Worm (Caenorhabditis elegans) whole organism, L2 larva: ENCODE results near the gene ZK643.6.

Experiments used
- ama-1 ChIP-seq: fragments of 150-350 bp; optimal IDR thresholded peaks from 2 replicates; lab custom pipeline; 2018; ENCODE audit warnings: inconsistent platforms
- blmp-1 ChIP-seq: sonication (generic microtip); optimal IDR thresholded peaks from 2 replicates; lab custom pipeline; 2017; ENCODE audit warnings: missing genetic modification characterization, mild to moderate bottlenecking, missing compliant biosample characterization, antibody characterized with exemption, moderate library complexity; ENCODE audit not compliant: insufficient read depth
- ceh-16 ChIP-seq: fragments of 150-350 bp; optimal IDR thresholded peaks from 2 replicates; lab custom pipeline; 2014; ENCODE audit warnings: missing biosample characterization, missing genetic modification characterization
- ceh-82 ChIP-seq: fragments of 150-350 bp; optimal IDR thresholded peaks from 2 replicates; lab custom pipeline; 2014; ENCODE audit warnings: missing biosample characterization, missing genetic modification characterization
- crh-2 ChIP-seq: sonication (generic microtip); optimal IDR thresholded peaks from 2 replicates; lab custom pipeline; 2017; ENCODE audit warnings: missing biosample characterization, missing genetic modification characterization
- egl-27 ChIP-seq: sonication (generic microtip); optimal IDR thresholded peaks from 3 replicates; lab custom pipeline; 2017; ENCODE audit warnings: missing biosample characterization, missing genetic modification reagents, missing genetic modification characterization
- elt-1 ChIP-seq: fragments of 150-350 bp; optimal IDR thresholded peaks from 2 replicates; lab custom pipeline; 2014; ENCODE audit warnings: missing biosample characterization, missing genetic modification characterization
- elt-3 ChIP-seq: sonication (generic microtip); optimal IDR thresholded peaks from 2 replicates; lab custom pipeline; 2017; ENCODE audit warnings: missing biosample characterization, missing genetic modification characterization
- gmeb-1 ChIP-seq: fragments of 150-350 bp; optimal IDR thresholded peaks from 2 replicates; lab custom pipeline; 2014; ENCODE audit warnings: missing biosample characterization, missing genetic modification characterization
- lin-39 ChIP-seq: fragments of 150-350 bp; optimal IDR thresholded peaks from 2 replicates; lab custom pipeline; 2014; ENCODE audit warnings: missing biosample characterization, missing genetic modification reagents, missing genetic modification characterization
- lsy-2 ChIP-seq, 2 experiments: fragments of 150-350 bp in 1 of 2; sonication (generic microtip) in 1 of 2; optimal IDR thresholded peaks; 2 replicates each; lab custom pipeline; 2014 to 2017; ENCODE audit warnings: missing biosample characterization in 2 of 2, missing genetic modification characterization in 2 of 2
- mab-5 ChIP-seq: fragments of 150-350 bp; optimal IDR thresholded peaks from 2 replicates; lab custom pipeline; 2014; ENCODE audit warnings: missing biosample characterization, missing genetic modification characterization
- nhr-10 ChIP-seq: sonication (generic microtip); optimal IDR thresholded peaks from 2 replicates; lab custom pipeline; 2017; ENCODE audit warnings: missing biosample characterization, missing genetic modification characterization
- nhr-11 ChIP-seq: fragments of 150-350 bp; optimal IDR thresholded peaks from 2 replicates; lab custom pipeline; 2014; ENCODE audit warnings: missing biosample characterization, missing genetic modification characterization
- nhr-129 ChIP-seq: fragments of 150-350 bp; optimal IDR thresholded peaks from 2 replicates; lab custom pipeline; 2014; ENCODE audit warnings: missing biosample characterization, missing genetic modification characterization
- nhr-21 ChIP-seq: fragments of 150-350 bp; optimal IDR thresholded peaks from 2 replicates; lab custom pipeline; 2014; ENCODE audit warnings: missing biosample characterization, missing genetic modification characterization
- nhr-23 ChIP-seq: fragments of 150-350 bp; optimal IDR thresholded peaks from 2 replicates; lab custom pipeline; 2014; ENCODE audit warnings: missing biosample characterization, missing genetic modification reagents, missing genetic modification characterization
- nhr-237 ChIP-seq: fragments of 150-350 bp; optimal IDR thresholded peaks from 2 replicates; lab custom pipeline; 2014; ENCODE audit warnings: missing biosample characterization, missing genetic modification characterization
- peb-1 ChIP-seq: fragments of 150-350 bp; optimal IDR thresholded peaks from 2 replicates; lab custom pipeline; 2014; ENCODE audit warnings: missing biosample characterization, missing genetic modification characterization
- sem-4 ChIP-seq: fragments of 150-350 bp; optimal IDR thresholded peaks from 2 replicates; lab custom pipeline; 2014; ENCODE audit warnings: missing biosample characterization, missing genetic modification reagents, missing genetic modification characterization
- skn-1 ChIP-seq: sonication (generic microtip); optimal IDR thresholded peaks from 2 replicates; lab custom pipeline; 2017; ENCODE audit warnings: missing biosample characterization, missing genetic modification characterization
- zag-1 ChIP-seq: fragments of 150-350 bp; optimal IDR thresholded peaks from 2 replicates; lab custom pipeline; 2014; ENCODE audit warnings: missing biosample characterization, missing genetic modification characterization
- ztf-1 ChIP-seq: fragments of 200-800 bp; sonication (Bioruptor generic); conservative IDR thresholded peaks from 2 replicates; pipeline ENCODE4 v1.3.6; 2022; ENCODE audit warnings: missing genetic modification characterization, missing compliant biosample characterization

ZK643.6 gene

ce11 chrIII:8917879-8918381 is 42.6 kb downstream of the ZK643.6 start, which contains the start of gene cdc-25.3:
TSS of gene cdc-25.3 (minus strand) at chrIII:8917929.
- no peak for TF ChIP-seq gmeb-1 (tag; lab: Kevin White, UChicago)
- TF ChIP-seq crh-2 (tag; lab: Kevin White, UChicago) = no peak
- no peak for TF ChIP-seq lsy-2 (tag; optimal IDR thresholded peaks at IDR 0.05; lab: Kevin White, UChicago)
- no peak for TF ChIP-seq sem-4 (tag; lab: Kevin White, UChicago)
- TF ChIP-seq mab-5 = no peak
- no peak for TF ChIP-seq egl-27 (tag; lab: Kevin White, UChicago)
- TF ChIP-seq elt-1 (tag; lab: Kevin White, UChicago) = no peak

ce11 chrIII:8913469-8913868 is 47.1 kb downstream of the ZK643.6 start, which contains the start of gene trxr-2:
TSS of gene trxr-2 (plus strand) at chrIII:8913769.
- TF ChIP-seq nhr-23 (tag; lab: Kevin White, UChicago) = no peak
- no peak for TF ChIP-seq blmp-1 (tag; lab: Kevin White, UChicago)
- no peak for TF ChIP-seq nhr-11 (tag; lab: Kevin White, UChicago)
- no peak for TF ChIP-seq elt-1 (tag; lab: Kevin White, UChicago)
- TF ChIP-seq nhr-10 = no peak
- no peak for TF ChIP-seq nhr-129 (tag; lab: Kevin White, UChicago)
- no peak for TF ChIP-seq nhr-237 (tag; lab: Kevin White, UChicago)
- no peak for TF ChIP-seq peb-1

- TF ChIP-seq nhr-21 (no peak), lsy-2 (tag; optimal IDR thresholded peaks at IDR 0.05; lab: Kevin White, UChicago) (peak in 1 of 2 experiments; percentile 24), ceh-82 (no peak)
- TF ChIP-seq, all 48 proteins: peak for 1
These were observed 48.9 kb downstream of the ZK643.6 start, which contains the start of gene tpk-1 for ce11 chrIII:8911598-8912194. TSS of gene tpk-1 (plus strand) at chrIII:8912144.

DNA sequence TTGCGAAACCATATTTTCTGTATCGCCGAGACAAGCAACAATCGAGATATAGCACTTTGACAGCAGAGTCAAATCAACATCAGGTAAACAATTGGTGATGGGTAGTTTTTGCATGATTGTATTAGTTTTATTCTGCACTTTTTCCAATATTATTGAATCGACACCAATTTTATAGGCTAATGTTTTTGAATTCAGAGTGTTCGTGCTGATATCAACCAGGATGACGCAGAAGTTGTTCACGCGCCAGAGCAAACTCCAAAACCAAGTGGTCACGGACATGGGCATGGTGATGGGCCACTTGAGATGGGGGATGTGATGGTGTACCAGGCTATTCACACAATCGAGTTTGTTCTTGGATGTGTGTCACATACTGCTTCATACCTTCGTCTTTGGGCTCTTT is 50.4 kb downstream of the ZK643.6 start:
- no peak for TF ChIP-seq nhr-11 (tag; lab: Kevin White, UChicago)
- no peak for TF ChIP-seq elt-1 (tag; lab: Kevin White, UChicago)
- no peak for TF ChIP-seq lin-39 (tag; lab: Kevin White, UChicago)
- no peak for TF ChIP-seq nhr-21
- no peak for TF ChIP-seq nhr-237 (tag; lab: Kevin White, UChicago)
- TF ChIP-seq lsy-2 (tag; optimal IDR thresholded peaks at IDR 0.05; lab: Kevin White, UChicago) = no peak
- TF ChIP-seq ztf-1 = no peak
- no peak for TF ChIP-seq ceh-82
- TF ChIP-seq peb-1 = no peak
- TF ChIP-seq nhr-10 = no peak
- no peak for TF ChIP-seq ceh-16 (tag; lab: Kevin White, UChicago)
- no peak for TF ChIP-seq egl-27 (tag; lab: Kevin White, UChicago)
- no peak for TF ChIP-seq skn-1
- no peak for TF ChIP-seq zag-1 (tag; lab: Kevin White, UChicago)
- no peak for TF ChIP-seq ama-1 (lab: Kevin White, UChicago)
- TF ChIP-seq elt-3 (tag; lab: Kevin White, UChicago) = no peak
